Worm (Caenorhabditis elegans) whole organism, L4/young adult: Measurements from ENCODE around the gene tsp-3.

Experiments
- W03F9.2 ChIP-seq: fragments of 150-350 bp; optimal IDR thresholded peaks from 2 replicates; lab custom pipeline; 2014; ENCODE audit warnings: missing biosample characterization, missing genetic modification characterization
- him-1 ChIP-seq: sonication (generic microtip); optimal IDR thresholded peaks from 2 replicates; lab custom pipeline; 2016; ENCODE audit warnings: missing genotype, missing genetic modification reagents, missing genetic modification characterization, missing compliant biosample characterization

ce11 chrIII:13173687-13174086 is 38.8 kb upstream of the tsp-3 start:
- TF ChIP-seq W03F9.2 (tag; lab: Kevin White, UChicago) = no peak
- TF ChIP-seq him-1 (tag; lab: Kevin White, UChicago) = no peak
